Worm (Caenorhabditis elegans) whole organism, L4 larva: Measurements from ENCODE around the gene prp-38.

Experiments used
- F10B5.3 ChIP-seq: sonication (generic microtip); optimal IDR thresholded peaks from 2 replicates; lab custom pipeline; 2016; ENCODE audit warnings: mild to moderate bottlenecking, missing genetic modification characterization, missing compliant biosample characterization
- F26F4.8 ChIP-seq: fragments of 200-800 bp; sonication (Bioruptor generic); conservative IDR thresholded peaks from 2 replicates; pipeline ENCODE4 v1.3.6; 2022; ENCODE audit warnings: missing genetic modification characterization, missing compliant biosample characterization
- F37D6.2 ChIP-seq: sonication (generic microtip); optimal IDR thresholded peaks from 2 replicates; lab custom pipeline; 2016; ENCODE audit warnings: mild to moderate bottlenecking, missing genetic modification characterization, missing compliant biosample characterization
- F49E8.2 ChIP-seq: sonication (generic microtip); optimal IDR thresholded peaks from 2 replicates; lab custom pipeline; 2016; ENCODE audit warnings: missing compliant biosample characterization, mild to moderate bottlenecking, missing genetic modification characterization, borderline replicate concordance
- Y105C5A.15 ChIP-seq: fragments of 200-800 bp; sonication (Bioruptor generic); IDR thresholded peaks from 2 replicates; pipeline ENCODE4 v1.3.6; 2022; ENCODE audit warnings: missing genetic modification characterization, missing compliant biosample characterization
- Y48G9A.11 ChIP-seq: fragments of 200-800 bp; sonication (Bioruptor generic); IDR thresholded peaks from 2 replicates; pipeline ENCODE4 v1.3.6; 2022; ENCODE audit warnings: missing genetic modification reagents, missing genetic modification characterization, missing compliant biosample characterization
- Y5F2A.4 ChIP-seq: fragments of 200-800 bp; sonication (Bioruptor generic); optimal IDR thresholded peaks from 2 replicates; lab custom pipeline; 2018; ENCODE audit warnings: mild to moderate bottlenecking, missing genetic modification characterization, missing compliant biosample characterization
- ama-1 ChIP-seq: fragments of 150-350 bp; optimal IDR thresholded peaks from 2 replicates; lab custom pipeline; 2014; ENCODE audit warnings: inconsistent platforms, mixed read lengths
- ceh-20 ChIP-seq: fragments of 200-800 bp; sonication (Bioruptor generic); IDR thresholded peaks from 2 replicates; pipeline ENCODE4 v1.3.6; 2022; ENCODE audit warnings: missing genetic modification reagents, missing genetic modification characterization, missing compliant biosample characterization
- ceh-32 ChIP-seq: sonication (generic microtip); optimal IDR thresholded peaks from 2 replicates; lab custom pipeline; 2016; ENCODE audit warnings: mild to moderate bottlenecking, missing genetic modification characterization, missing compliant biosample characterization; ENCODE audit not compliant: poor library complexity
- ceh-62 ChIP-seq: sonication (generic microtip); optimal IDR thresholded peaks from 2 replicates; lab custom pipeline; 2017; ENCODE audit warnings: missing biosample characterization, missing genetic modification characterization
- ces-1 ChIP-seq: fragments of 150-350 bp; sonication (generic microtip); optimal IDR thresholded peaks from 4 replicates; lab custom pipeline; 2014; ENCODE audit warnings: missing biosample characterization, missing genetic modification reagents, missing genetic modification characterization
- daf-16 ChIP-seq, 3 experiments: sonication (generic microtip); optimal IDR thresholded peaks; 2 replicates each; lab custom pipeline; 2016 to 2017; ENCODE audit warnings: missing genetic modification characterization in 3 of 3, missing genetic modification reagents in 3 of 3, mild to moderate bottlenecking in 2 of 3, missing compliant biosample characterization in 2 of 3, missing biosample characterization in 1 of 3, moderate library complexity in 1 of 3
- daf-19 ChIP-seq: fragments of 200-800 bp; sonication (Bioruptor generic); conservative IDR thresholded peaks from 2 replicates; pipeline ENCODE4 v1.3.6; 2022; ENCODE audit warnings: missing genetic modification characterization, missing compliant biosample characterization
- dpl-1 ChIP-seq: fragments of 150-350 bp; optimal IDR thresholded peaks from 2 replicates; lab custom pipeline; 2014; ENCODE audit warnings: missing biosample characterization, missing genetic modification reagents, missing genetic modification characterization
- dve-1 ChIP-seq: sonication (generic microtip); optimal IDR thresholded peaks from 2 replicates; lab custom pipeline; 2017; ENCODE audit warnings: antibody characterized with exemption, mild to moderate bottlenecking, missing genetic modification characterization, missing compliant biosample characterization; ENCODE audit not compliant: insufficient read depth
- hlh-11 ChIP-seq: fragments of 200-800 bp; sonication (Bioruptor generic); optimal IDR thresholded peaks from 2 replicates; lab custom pipeline; 2018; ENCODE audit warnings: mild to moderate bottlenecking, missing genetic modification characterization, missing compliant biosample characterization
- jun-1 ChIP-seq: fragments of 150-350 bp; optimal IDR thresholded peaks from 2 replicates; lab custom pipeline; 2014; ENCODE audit warnings: missing biosample characterization, missing genetic modification reagents, missing genetic modification characterization
- lin-13 ChIP-seq: fragments of 150-350 bp; optimal IDR thresholded peaks from 2 replicates; lab custom pipeline; 2014; ENCODE audit warnings: missing biosample characterization, missing genetic modification reagents, missing genetic modification characterization
- lin-15B ChIP-seq: fragments of 150-350 bp; sonication (generic microtip); optimal IDR thresholded peaks from 3 replicates; lab custom pipeline; 2014; ENCODE audit warnings: missing biosample characterization, missing genetic modification characterization
- lin-38 ChIP-seq: fragments of 200-800 bp; sonication (Bioruptor generic); IDR thresholded peaks from 2 replicates; pipeline ENCODE4 v1.3.6; 2022; ENCODE audit warnings: missing genetic modification reagents, missing genetic modification characterization, missing compliant biosample characterization
- lsy-2 ChIP-seq, 2 experiments: fragments of 150-350 bp in 1 of 2; sonication (generic microtip) in 1 of 2; optimal IDR thresholded peaks; 2 replicates each; lab custom pipeline; 2014 to 2017; ENCODE audit warnings: missing biosample characterization in 2 of 2, missing genetic modification characterization in 2 of 2
- madf-5 ChIP-seq, 2 experiments: fragments of 200-800 bp; sonication (Bioruptor generic); IDR thresholded peaks; 2 replicates each; pipeline ENCODE4 v1.3.6; 2022; ENCODE audit warnings: missing compliant biosample characterization in 2 of 2, missing genetic modification characterization in 2 of 2
- madf-9 ChIP-seq: fragments of 200-800 bp; sonication (Bioruptor generic); conservative IDR thresholded peaks from 2 replicates; pipeline ENCODE4 v1.3.6; 2022; ENCODE audit warnings: missing genetic modification reagents, missing genetic modification characterization, missing compliant biosample characterization
- mep-1 ChIP-seq: fragments of 150-350 bp; sonication (generic microtip); optimal IDR thresholded peaks from 3 replicates; lab custom pipeline; 2014; ENCODE audit warnings: missing biosample characterization, missing genetic modification characterization
- mes-2 ChIP-seq: sonication (generic microtip); optimal IDR thresholded peaks from 2 replicates; lab custom pipeline; 2016; ENCODE audit warnings: missing genotype, mild to moderate bottlenecking, missing genetic modification characterization, missing compliant biosample characterization; ENCODE audit not compliant: poor library complexity, severe bottlenecking
- mxl-2 ChIP-seq: fragments of 200-800 bp; sonication (Bioruptor generic); conservative IDR thresholded peaks from 2 replicates; pipeline ENCODE4 v1.3.6; 2022; ENCODE audit warnings: missing genetic modification reagents, missing genetic modification characterization, missing compliant biosample characterization
- nhr-11 ChIP-seq: fragments of 150-350 bp; optimal IDR thresholded peaks from 2 replicates; lab custom pipeline; 2014; ENCODE audit warnings: missing biosample characterization, missing genetic modification characterization
- nhr-42 ChIP-seq: fragments of 200-800 bp; sonication (Bioruptor generic); IDR thresholded peaks from 2 replicates; pipeline ENCODE4 v1.3.6; 2022; ENCODE audit warnings: missing genetic modification characterization, missing compliant biosample characterization
- nhr-6 ChIP-seq: fragments of 150-350 bp; optimal IDR thresholded peaks from 2 replicates; lab custom pipeline; 2014; ENCODE audit warnings: missing biosample characterization, missing genetic modification characterization
- nhr-77 ChIP-seq: fragments of 150-350 bp; optimal IDR thresholded peaks from 2 replicates; lab custom pipeline; 2014; ENCODE audit warnings: missing biosample characterization, missing genetic modification characterization
- pha-4 ChIP-seq, 2 experiments: fragments of 150-350 bp in 1 of 2; fragments of 200-800 bp in 1 of 2; sonication (Bioruptor generic) in 1 of 2; IDR thresholded peaks in 1 of 2; optimal IDR thresholded peaks in 1 of 2; 2 replicates each; pipeline versions ENCODE4 v1.3.6 to Lab custom; 2014 to 2022; ENCODE audit warnings: missing genetic modification characterization in 2 of 2, missing genetic modification reagents in 2 of 2, missing biosample characterization in 1 of 2, missing compliant biosample characterization in 1 of 2
- php-3 ChIP-seq: fragments of 200-800 bp; sonication (Bioruptor generic); IDR thresholded peaks from 2 replicates; pipeline ENCODE4 v1.3.6; 2022; ENCODE audit warnings: missing genetic modification reagents, missing genetic modification characterization, missing compliant biosample characterization
- saeg-2 ChIP-seq: fragments of 200-800 bp; sonication (Bioruptor generic); IDR thresholded peaks from 2 replicates; pipeline ENCODE4 v1.3.6; 2022; ENCODE audit warnings: missing genetic modification reagents, missing genetic modification characterization, missing compliant biosample characterization
- skn-1 ChIP-seq: fragments of 150-350 bp; optimal IDR thresholded peaks from 2 replicates; lab custom pipeline; 2014; ENCODE audit warnings: missing biosample characterization, missing genetic modification characterization
- snpc-4 ChIP-seq: fragments of 150-350 bp; optimal IDR thresholded peaks from 2 replicates; lab custom pipeline; 2014; ENCODE audit warnings: missing biosample characterization, missing genetic modification characterization
- spr-1 ChIP-seq: sonication (generic microtip); optimal IDR thresholded peaks from 2 replicates; lab custom pipeline; 2016; ENCODE audit warnings: mild to moderate bottlenecking, missing genetic modification characterization, missing compliant biosample characterization
- unc-62 ChIP-seq, 3 experiments: fragments of 150-350 bp in 1 of 3; sonication (generic microtip); optimal IDR thresholded peaks in 2 of 3; peaks in 1 of 3; 1 replicate in 1 of 3; 2 replicates in 2 of 3; lab custom pipeline; 2014 to 2017; ENCODE audit warnings: missing biosample characterization in 3 of 3, missing genetic modification characterization in 3 of 3, missing genetic modification reagents in 3 of 3, missing genotype in 1 of 3

The prp-38 gene

DNA sequence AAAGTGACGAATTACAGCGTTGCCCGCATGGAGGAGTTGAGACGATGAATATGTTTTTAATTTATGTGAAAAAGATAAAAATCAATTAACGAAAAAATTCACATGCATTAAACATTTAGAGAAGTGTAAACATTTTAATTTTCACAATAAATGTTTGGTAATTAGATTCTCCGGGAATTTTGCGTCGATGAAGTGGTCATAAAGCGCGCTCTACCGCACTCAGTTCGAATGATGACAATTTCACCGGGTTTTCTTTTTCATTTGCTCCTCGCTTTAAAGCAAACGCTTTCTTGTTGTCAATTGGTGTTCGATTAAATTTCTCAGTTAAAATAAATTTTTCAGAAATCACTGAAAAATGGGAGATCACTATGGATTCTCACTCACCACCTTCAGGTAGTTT is 35.8 kb downstream of the prp-38 start, which contains the start of the genes D1054.1 and pas-2:
Gene D1054.1 (minus strand): TSS at position 192 of the 400 bp plus-strand sequence.
Gene pas-2 (plus strand): TSS at position 343 of the 400 bp plus-strand sequence.
- TF ChIP-seq lin-15B (tag; lab: Kevin White, UChicago): no peak
- TF ChIP-seq lin-38: peak; percentile 68
- TF ChIP-seq F26F4.8: no peak
- peak; percentile 25 for TF ChIP-seq ces-1 (GFP tag; lab: Kevin White, UChicago)
- TF ChIP-seq ceh-62: no peak
- no peak for TF ChIP-seq saeg-2 (GFP tag; lab: Robert Waterston, UW)
- TF ChIP-seq ama-1 (lab: Kevin White, UChicago): no peak
- no peak for TF ChIP-seq dve-1 (tag; lab: Kevin White, UChicago)
- no peak for TF ChIP-seq madf-9 (GFP tag; lab: Robert Waterston, UW)
- TF ChIP-seq mes-2 (tag; lab: Kevin White, UChicago): no peak
- TF ChIP-seq lsy-2 (tag; optimal IDR thresholded peaks at IDR 0.05; lab: Kevin White, UChicago): peak in 1 of 2 experiments; percentile 35
- no peak for TF ChIP-seq F49E8.2 (tag; lab: Kevin White, UChicago)
- no peak for TF ChIP-seq nhr-42 (GFP tag; lab: Robert Waterston, UW)
- peak; percentile 7 for TF ChIP-seq dpl-1
- TF ChIP-seq daf-16 (GFP tag; optimal IDR thresholded peaks at IDR 0.05; lab: Kevin White, UChicago): no peak
- peak; percentile 31 for TF ChIP-seq daf-16 (tag; optimal IDR thresholded peaks at IDR 0.05; lab: Kevin White, UChicago)
- TF ChIP-seq Y48G9A.11 (GFP tag; lab: Robert Waterston, UW): no peak
- no peak for TF ChIP-seq skn-1 (tag; lab: Kevin White, UChicago)

DNA sequence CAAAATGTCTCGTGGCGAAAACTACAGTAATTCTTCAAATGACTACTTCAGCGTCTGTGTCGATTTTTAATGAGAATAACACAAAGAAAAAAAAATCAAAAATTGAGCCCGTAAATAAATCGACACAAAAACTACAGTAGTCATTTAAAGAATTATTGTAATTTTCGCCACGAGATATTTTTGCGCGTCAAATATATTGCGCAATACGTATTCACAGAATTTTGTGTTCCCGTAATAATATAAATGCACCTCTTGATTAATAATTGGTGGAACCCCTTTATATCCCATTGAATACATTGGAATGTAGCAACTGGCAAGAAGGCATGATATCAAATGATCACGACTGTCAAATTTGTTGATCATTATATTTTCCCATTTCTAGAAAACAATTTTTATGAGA is 36.9 kb downstream of the prp-38 start:
- TF ChIP-seq jun-1 (tag; lab: Kevin White, UChicago) (no peak), ceh-32 (no peak), unc-62 (GFP tag; optimal IDR thresholded peaks at IDR 0.05 in 1 of 2; lab: Kevin White, UChicago) (peak in 1 of 2 experiments; percentile 44), unc-62 (tag; optimal IDR thresholded peaks at IDR 0.05; lab: Kevin White, UChicago) (no peak), F10B5.3 (tag; lab: Kevin White, UChicago) (no peak), php-3 (GFP tag; lab: Robert Waterston, UW) (no peak)

DNA sequence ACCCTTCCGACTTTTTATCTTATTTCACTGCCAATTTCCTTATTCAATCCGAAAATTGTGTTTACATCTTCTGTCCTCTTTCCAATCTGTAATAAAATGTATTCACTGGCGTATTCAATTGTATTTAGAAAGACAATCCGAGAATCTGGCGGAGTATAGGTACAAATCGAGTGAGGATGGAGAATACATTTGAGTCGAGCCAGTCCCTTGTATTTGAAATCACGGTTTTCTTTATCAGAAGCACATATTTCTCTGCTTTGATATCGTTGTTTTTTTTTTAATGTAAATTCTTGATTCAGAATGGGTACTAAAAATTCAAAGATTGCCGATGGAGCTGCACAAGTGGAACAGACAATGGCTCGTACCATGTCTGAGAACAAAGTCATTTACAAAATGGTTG is 41.8 kb downstream of the prp-38 start, which contains the start of gene ocr-1:
Gene ocr-1 (plus strand): TSS at position 301 of the 400 bp plus-strand sequence.
- TF ChIP-seq nhr-11 (tag; lab: Kevin White, UChicago) (no peak), madf-5 (GFP tag; IDR thresholded peaks at IDR 0.05; lab: Robert Waterston, UW) (no peak), lin-13 (no peak), spr-1 (tag; lab: Kevin White, UChicago) (no peak), Y48G9A.11 (GFP tag; lab: Robert Waterston, UW) (no peak), mxl-2 (GFP tag; lab: Robert Waterston, UW) (no peak), hlh-11 (no peak), snpc-4 (no peak), Y105C5A.15 (GFP tag; lab: Robert Waterston, UW) (no peak), pha-4 (GFP tag; IDR thresholded peaks at IDR 0.05; lab: Robert Waterston, UW) (no peak), pha-4 (tag; optimal IDR thresholded peaks at IDR 0.05; lab: Kevin White, UChicago) (no peak), Y5F2A.4 (GFP tag; lab: Kevin White, UChicago) (no peak), ceh-20 (GFP tag; lab: Robert Waterston, UW) (no peak), mep-1 (no peak), F37D6.2 (tag; lab: Kevin White, UChicago) (no peak), nhr-77 (tag; lab: Kevin White, UChicago) (no peak), ceh-32 (no peak), php-3 (GFP tag; lab: Robert Waterston, UW) (no peak), daf-19 (GFP tag; lab: Robert Waterston, UW) (no peak), nhr-6 (tag; lab: Kevin White, UChicago) (no peak)
- TF ChIP-seq, all 104 proteins: peak for 0
